Worm (Caenorhabditis elegans): Measurements from ENCODE around the gene C16A11.3.

C16A11.3 gene

DNA sequence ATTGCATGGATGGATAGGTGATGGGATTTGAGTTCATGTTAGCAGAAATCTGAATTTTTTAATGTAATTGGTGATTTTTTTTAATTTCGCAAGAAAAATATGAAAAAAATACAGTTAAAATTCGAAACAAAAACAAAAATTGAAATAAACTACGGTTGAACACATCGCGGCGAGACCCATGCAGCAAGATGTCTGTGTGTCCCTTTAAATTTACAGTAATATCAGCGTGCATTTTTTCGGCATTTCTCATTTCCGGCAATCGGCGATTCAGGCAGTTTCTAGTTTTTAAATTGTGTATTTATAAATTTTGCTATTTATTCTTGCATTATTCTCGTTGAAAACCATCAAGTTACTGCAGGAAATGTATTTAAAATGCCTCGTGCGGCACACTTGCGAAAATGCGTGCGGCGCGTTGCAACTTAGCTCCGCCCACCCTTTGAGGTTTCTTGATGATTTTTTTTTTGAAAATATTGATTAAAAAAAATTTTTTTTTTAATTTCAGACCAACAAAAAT lies 8.4 kb downstream of the C16A11.3 start, which contains the start of the genes fbxc-44 and C16A11.2 (continued):
- TF ChIP-seq npax-4 (tag; optimal IDR thresholded peaks at IDR 0.05) (peak; percentile 37), hlh-6 (tag; optimal IDR thresholded peaks at IDR 0.05) (no peak), ceh-34 (tag; optimal IDR thresholded peaks at IDR 0.05) (peak; percentile 66), sox-4 (tag; optimal IDR thresholded peaks at IDR 0.05) (peak; percentile 74), fkh-10 (GFP tag; optimal IDR thresholded peaks at IDR 0.05) (no peak), sox-2 (GFP tag; IDR thresholded peaks at IDR 0.05) (no peak), ttx-3 (tag; optimal IDR thresholded peaks at IDR 0.05) (peak; percentile 83), C08G9.2 (tag; optimal IDR thresholded peaks at IDR 0.05) (peak; percentile 35), F13H6.1 (tag; optimal IDR thresholded peaks at IDR 0.05) (peak; percentile 43), tbx-2 (tag; optimal IDR thresholded peaks at IDR 0.05) (peak; percentile 79), pqm-1 (tag; optimal IDR thresholded peaks at IDR 0.05) (no peak), hlh-15 (tag; optimal IDR thresholded peaks at IDR 0.05) (peak; percentile 35), ceh-31 (tag; optimal IDR thresholded peaks at IDR 0.05) (peak; percentile 73), madf-2 (tag; optimal IDR thresholded peaks at IDR 0.05) (peak; percentile 59), ahr-1 (tag; optimal IDR thresholded peaks at IDR 0.05) (peak; percentile 48), nhr-232 (tag; optimal IDR thresholded peaks at IDR 0.05) (peak; percentile 52), sdc-2 (tag; optimal IDR thresholded peaks at IDR 0.05) (no peak), K09A11.1 (tag; optimal IDR thresholded peaks at IDR 0.05; ENCODE audit: insufficient read depth) (peak; percentile 83), ama-1 (optimal IDR thresholded peaks at IDR 0.05) (no peak), T23F11.4 (GFP tag; optimal IDR thresholded peaks at IDR 0.05) (peak; percentile 23), pax-1 (tag; optimal IDR thresholded peaks at IDR 0.05) (no peak), tbx-7 (tag; optimal IDR thresholded peaks at IDR 0.05) (peak; percentile 28), pha-2 (tag; optimal IDR thresholded peaks at IDR 0.05) (peak; percentile 61), unc-42 (tag; optimal IDR thresholded peaks at IDR 0.05) (peak; percentile 38), hlh-30 (tag; optimal IDR thresholded peaks at IDR 0.05; ENCODE audit: insufficient read depth) (no peak), syd-9 (tag; optimal IDR thresholded peaks at IDR 0.05) (peak; percentile 54), K02D7.2 (tag; optimal IDR thresholded peaks at IDR 0.05) (peak; percentile 56), ceh-24 (tag; optimal IDR thresholded peaks at IDR 0.05) (peak; percentile 37), dmd-4 (tag; optimal IDR thresholded peaks at IDR 0.05; ENCODE audit: borderline replicate concordance) (peak; percentile 42), ceh-18 (tag; optimal IDR thresholded peaks at IDR 0.05) (peak; percentile 5), Y22D7AL.16 (tag; optimal IDR thresholded peaks at IDR 0.05) (peak; percentile 57), lin-11 (tag; optimal IDR thresholded peaks at IDR 0.05) (peak; percentile 54), ceh-30 (tag; optimal IDR thresholded peaks at IDR 0.05) (no peak), pros-1 (tag; optimal IDR thresholded peaks at IDR 0.05) (no peak), gmeb-2 (tag; optimal IDR thresholded peaks at IDR 0.05) (peak; percentile 76), nfya-1 (tag; optimal IDR thresholded peaks at IDR 0.05) (peak; percentile 66), eyg-1 (tag; optimal IDR thresholded peaks at IDR 0.05) (peak; percentile 48), C38D4.7 (GFP tag; optimal IDR thresholded peaks at IDR 0.05) (peak; percentile 57), elt-2 (tag; optimal IDR thresholded peaks at IDR 0.05) (peak; percentile 100), ceh-48 (tag; optimal IDR thresholded peaks at IDR 0.05) (peak; percentile 51)

DNA sequence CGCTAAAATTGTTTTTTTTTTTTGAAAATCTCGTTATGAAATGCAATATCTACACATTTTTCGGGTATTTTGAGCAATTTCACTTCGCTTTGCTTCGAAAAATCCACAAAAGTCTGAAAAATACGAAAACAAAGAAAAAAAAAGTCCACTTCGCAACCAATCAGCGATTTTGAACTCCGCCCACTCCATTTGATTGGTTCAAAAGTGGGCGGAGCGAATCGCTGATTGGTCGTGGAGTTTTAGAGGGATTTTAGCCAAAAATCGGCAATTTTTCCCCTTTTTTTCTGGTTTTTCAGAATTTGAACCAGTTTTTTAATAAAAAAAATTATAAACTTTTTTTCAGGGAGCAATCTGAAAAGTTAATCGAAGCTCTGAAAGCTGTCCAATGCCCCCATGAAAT lies 9.6 kb downstream of the C16A11.3 start:
- TF ChIP-seq nfya-1 (tag; optimal IDR thresholded peaks at IDR 0.05) = peak; percentile 93
- TF ChIP-seq ceh-24 (tag; optimal IDR thresholded peaks at IDR 0.05) = no peak

DNA sequence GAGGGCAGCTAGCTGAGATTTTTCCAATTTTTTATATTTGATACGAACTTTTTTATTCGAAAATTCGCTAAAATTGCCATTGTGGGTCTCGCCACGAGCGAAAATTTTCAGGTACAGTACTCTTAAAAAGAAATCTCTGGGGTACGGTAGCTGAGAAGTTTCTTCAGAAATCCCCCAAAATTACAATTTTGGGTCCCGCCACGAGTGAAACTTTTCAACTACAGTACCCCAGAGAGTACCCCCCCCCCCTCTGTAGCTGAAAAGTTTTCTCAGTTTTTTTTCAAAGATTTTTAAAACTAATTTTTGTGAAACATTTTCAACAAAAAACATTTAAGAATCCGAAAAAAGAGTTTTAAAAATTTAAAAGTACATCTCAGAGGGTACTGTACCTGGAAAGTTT lies 15.6 kb downstream of the C16A11.3 start:
- TF ChIP-seq che-1 (tag; optimal IDR thresholded peaks at IDR 0.05) (no peak), ceh-45 (GFP tag; IDR thresholded peaks at IDR 0.05) (no peak), ceh-31 (tag; optimal IDR thresholded peaks at IDR 0.05) (no peak), pat-9 (tag; optimal IDR thresholded peaks at IDR 0.05) (no peak), ztf-16 (tag; optimal IDR thresholded peaks at IDR 0.05) (no peak)
